Fruit fly (Drosophila melanogaster) whole organism, embryonic: ENCODE data around the gene mthl9.
A peak's percentile ranks its signal among the peaks of the same experiment; 100 is the strongest.

Experiments
- Aef1 ChIP-seq: fragments of 200-800 bp; sonication (Bioruptor generic); IDR thresholded peaks from 3 replicates; pipeline ENCODE4 v1.3.6; 2022; ENCODE audit warnings: missing biosample characterization, missing genetic modification characterization
- Atf6 ChIP-seq: fragments of 200-800 bp; sonication (Bioruptor generic); IDR thresholded peaks from 2 replicates; pipeline ENCODE4 v1.3.6; 2022; ENCODE audit warnings: missing biosample characterization, missing genetic modification characterization
- BEAF-32 ChIP-seq: fragments of 200-800 bp; sonication (Bioruptor generic); optimal IDR thresholded peaks from 3 replicates; lab custom pipeline; 2017; ENCODE audit warnings: missing biosample characterization, missing genetic modification characterization, mild to moderate bottlenecking, moderate library complexity, missing genetic modification reagents
- Bdp1 ChIP-seq: fragments of 200-800 bp; sonication (Bioruptor generic); optimal IDR thresholded peaks from 3 replicates; lab custom pipeline; 2016; ENCODE audit warnings: missing biosample characterization, missing genetic modification characterization
- Bgb ChIP-seq: fragments of 200-800 bp; sonication (Bioruptor generic); IDR thresholded peaks from 2 replicates; pipeline ENCODE4 v1.3.6; 2022; ENCODE audit warnings: missing biosample characterization, missing genetic modification characterization; ENCODE audit not compliant: partially characterized antibody
- BtbVII ChIP-seq: fragments of 200-800 bp; sonication (Bioruptor generic); optimal IDR thresholded peaks from 3 replicates; lab custom pipeline; 2017; ENCODE audit warnings: missing biosample characterization, mild to moderate bottlenecking, missing genetic modification characterization
- CG1024 ChIP-seq: fragments of 200-800 bp; sonication (Bioruptor generic); IDR thresholded peaks from 2 replicates; pipeline ENCODE4 v1.3.6; 2022; ENCODE audit warnings: missing biosample characterization, missing genetic modification characterization
- CG11398 ChIP-seq: fragments of 200-800 bp; sonication (Bioruptor generic); optimal IDR thresholded peaks from 2 replicates; lab custom pipeline; 2016; ENCODE audit warnings: missing biosample characterization, missing genetic modification characterization
- CG14860 ChIP-seq: fragments of 200-800 bp; sonication (Bioruptor generic); IDR thresholded peaks from 3 replicates; pipeline ENCODE4 v1.3.6; 2022; ENCODE audit warnings: missing biosample characterization, missing genetic modification characterization; ENCODE audit not compliant: partially characterized antibody
- CG15011 ChIP-seq: fragments of 200-800 bp; sonication (Bioruptor generic); optimal IDR thresholded peaks from 3 replicates; lab custom pipeline; 2018; ENCODE audit warnings: missing biosample characterization, mild to moderate bottlenecking, missing genetic modification characterization
- CG15269 ChIP-seq: fragments of 200-800 bp; sonication (Bioruptor generic); optimal IDR thresholded peaks from 2 replicates; lab custom pipeline; 2018; ENCODE audit warnings: missing biosample characterization, mild to moderate bottlenecking, missing genetic modification characterization, moderate library complexity
- CG15696 ChIP-seq: fragments of 200-800 bp; sonication (Bioruptor generic); optimal IDR thresholded peaks from 2 replicates; lab custom pipeline; 2019; ENCODE audit warnings: missing biosample characterization, mild to moderate bottlenecking, missing genetic modification characterization, moderate library complexity
- CG17328 ChIP-seq: fragments of 200-800 bp; sonication (Bioruptor generic); IDR thresholded peaks from 2 replicates; pipeline ENCODE4 v1.3.6; 2022; ENCODE audit warnings: missing biosample characterization, missing genetic modification characterization
- CG17912 ChIP-seq: fragments of 200-800 bp; sonication (Bioruptor generic); optimal IDR thresholded peaks from 2 replicates; lab custom pipeline; 2018; ENCODE audit warnings: missing biosample characterization, mild to moderate bottlenecking, missing genetic modification characterization
- CG18262 ChIP-seq: fragments of 200-800 bp; optimal IDR thresholded peaks from 3 replicates; lab custom pipeline; 2019; ENCODE audit warnings: missing biosample characterization, mild to moderate bottlenecking, missing genetic modification characterization, moderate library complexity
- CG18599 ChIP-seq: fragments of 200-800 bp; sonication (Bioruptor generic); optimal IDR thresholded peaks from 3 replicates; lab custom pipeline; 2017; ENCODE audit warnings: missing biosample characterization, missing genetic modification characterization, mild to moderate bottlenecking, moderate library complexity, missing genetic modification reagents
- CG2116 ChIP-seq: fragments of 200-800 bp; sonication (Bioruptor generic); optimal IDR thresholded peaks from 3 replicates; lab custom pipeline; 2018; ENCODE audit warnings: missing biosample characterization, mild to moderate bottlenecking, missing genetic modification characterization
- CG34422 ChIP-seq: fragments of 200-800 bp; sonication (Bioruptor generic); IDR thresholded peaks from 3 replicates; pipeline ENCODE4 v1.3.6; 2022; ENCODE audit warnings: missing biosample characterization, missing genetic modification characterization
- CG43689 ChIP-seq: fragments of 200-800 bp; sonication (Bioruptor generic); IDR thresholded peaks from 2 replicates; pipeline ENCODE4 v1.3.6; 2022; ENCODE audit warnings: missing biosample characterization, missing genetic modification characterization
- CG4730 ChIP-seq: fragments of 200-800 bp; sonication (Bioruptor generic); IDR thresholded peaks from 2 replicates; pipeline ENCODE4 v1.3.6; 2022; ENCODE audit warnings: missing biosample characterization, missing genetic modification characterization
- CG4854 ChIP-seq: fragments of 200-800 bp; sonication (Bioruptor generic); optimal IDR thresholded peaks from 2 replicates; lab custom pipeline; 2016; ENCODE audit warnings: missing biosample characterization, missing genetic modification characterization, inconsistent platforms
- CG6689 ChIP-seq: fragments of 200-800 bp; sonication (Bioruptor generic); IDR thresholded peaks from 2 replicates; pipeline ENCODE4 v1.3.6; 2022; ENCODE audit warnings: missing biosample characterization, missing genetic modification characterization
- CG7357 ChIP-seq: fragments of 200-800 bp; sonication (Bioruptor generic); IDR thresholded peaks from 3 replicates; pipeline ENCODE4 v1.3.6; 2022; ENCODE audit warnings: missing biosample characterization, missing genetic modification characterization
- D ChIP-seq, 2 experiments: fragments of 200-800 bp in 1 of 2; fragments of >200 bp in 1 of 2; sonication (Bioruptor generic) in 1 of 2; optimal IDR thresholded peaks; 2 replicates in 1 of 2; 3 replicates in 1 of 2; lab custom pipeline; 2017; ENCODE audit warnings: mild to moderate bottlenecking in 1 of 2, missing biosample characterization in 1 of 2, missing genetic modification characterization in 1 of 2, missing genetic modification reagents in 1 of 2
- Dip2 ChIP-seq: fragments of 200-800 bp; sonication (Bioruptor generic); IDR thresholded peaks from 2 replicates; pipeline ENCODE4 v1.3.6; 2022; ENCODE audit warnings: missing biosample characterization, missing genetic modification characterization
- HLH3B ChIP-seq: fragments of 200-800 bp; sonication (Bioruptor generic); IDR thresholded peaks from 2 replicates; pipeline ENCODE4 v1.3.6; 2022; ENCODE audit warnings: missing biosample characterization, missing genetic modification characterization
- Jarid2 ChIP-seq: fragments of 200-800 bp; sonication (Bioruptor generic); optimal IDR thresholded peaks from 3 replicates; lab custom pipeline; 2017; ENCODE audit warnings: mild to moderate bottlenecking, missing biosample characterization, missing genetic modification reagents, missing genetic modification characterization
- Mad ChIP-seq: fragments of 200-800 bp; sonication (Bioruptor generic); optimal IDR thresholded peaks from 2 replicates; lab custom pipeline; 2016; ENCODE audit warnings: missing biosample characterization, missing genetic modification characterization
- NC2β ChIP-seq: fragments of 200-800 bp; sonication (Bioruptor generic); optimal IDR thresholded peaks from 2 replicates; lab custom pipeline; 2016; ENCODE audit warnings: missing biosample characterization, missing genetic modification characterization
- Ravus ChIP-seq: fragments of 200-800 bp; sonication (Bioruptor generic); IDR thresholded peaks from 2 replicates; pipeline ENCODE4 v1.3.6; 2022; ENCODE audit warnings: missing biosample characterization, missing genetic modification characterization
- Ssrp ChIP-seq: fragments of 200-800 bp; sonication (Bioruptor generic); optimal IDR thresholded peaks from 2 replicates; lab custom pipeline; 2018; ENCODE audit warnings: missing biosample characterization, mild to moderate bottlenecking, missing genetic modification characterization, moderate library complexity
- Vsx1 ChIP-seq: fragments of 200-800 bp; sonication (Bioruptor generic); optimal IDR thresholded peaks from 2 replicates; lab custom pipeline; 2017; ENCODE audit warnings: missing biosample characterization, mild to moderate bottlenecking, missing genetic modification characterization, missing genetic modification reagents
- ash1 ChIP-seq: fragments of 200-800 bp; sonication (Bioruptor generic); optimal IDR thresholded peaks from 2 replicates; lab custom pipeline; 2018; ENCODE audit warnings: missing biosample characterization, mild to moderate bottlenecking, missing genetic modification characterization
- ato ChIP-seq: fragments of 200-800 bp; sonication (Bioruptor generic); IDR thresholded peaks from 2 replicates; pipeline ENCODE4 v1.3.6; 2022; ENCODE audit warnings: missing biosample characterization, missing genetic modification characterization; ENCODE audit not compliant: partially characterized antibody
- cas ChIP-seq: fragments of 200-800 bp; sonication (Bioruptor generic); IDR thresholded peaks from 2 replicates; pipeline ENCODE4 v1.3.6; 2022; ENCODE audit warnings: missing biosample characterization, missing genetic modification characterization
- dati ChIP-seq: fragments of 200-800 bp; sonication (Bioruptor generic); IDR thresholded peaks from 2 replicates; pipeline ENCODE4 v1.3.6; 2022; ENCODE audit warnings: missing biosample characterization, missing genetic modification characterization
- dimm ChIP-seq: fragments of 200-800 bp; sonication (Bioruptor generic); IDR thresholded peaks from 2 replicates; pipeline ENCODE4 v1.3.6; 2022; ENCODE audit warnings: missing biosample characterization, missing genetic modification characterization
- disco-r ChIP-seq: fragments of 200-800 bp; sonication (Bioruptor generic); optimal IDR thresholded peaks from 2 replicates; lab custom pipeline; 2016; ENCODE audit warnings: missing biosample characterization, missing genetic modification characterization
- dm ChIP-seq: fragments of 200-800 bp; sonication (Bioruptor generic); optimal IDR thresholded peaks from 3 replicates; lab custom pipeline; 2016; ENCODE audit warnings: missing biosample characterization, missing genetic modification characterization
- gcm ChIP-seq: fragments of 200-800 bp; sonication (Bioruptor generic); optimal IDR thresholded peaks from 2 replicates; lab custom pipeline; 2019; ENCODE audit warnings: missing biosample characterization, mild to moderate bottlenecking, missing genetic modification characterization, moderate library complexity
- hkb ChIP-seq, 2 experiments: fragments of 200-800 bp in 1 of 2; fragments of >200 bp in 1 of 2; sonication (Bioruptor generic) in 1 of 2; IDR thresholded peaks in 1 of 2; optimal IDR thresholded peaks in 1 of 2; 2 replicates each; pipeline versions ENCODE4 v1.3.6 to Lab custom; 2017 to 2022; ENCODE audit warnings: missing biosample characterization in 1 of 2, missing genetic modification characterization in 1 of 2
- hth ChIP-seq: fragments of >200 bp; optimal IDR thresholded peaks from 2 replicates; lab custom pipeline; 2017; ENCODE audit warnings: inconsistent platforms
- jing ChIP-seq: fragments of 200-800 bp; sonication (Bioruptor generic); optimal IDR thresholded peaks from 2 replicates; lab custom pipeline; 2018; ENCODE audit warnings: missing biosample characterization, mild to moderate bottlenecking, missing genetic modification characterization
- lmd ChIP-seq: fragments of 200-800 bp; sonication (Bioruptor generic); IDR thresholded peaks from 2 replicates; pipeline ENCODE4 v1.3.6; 2022; ENCODE audit warnings: missing biosample characterization, missing genetic modification characterization
- pzg ChIP-seq: fragments of 200-800 bp; sonication (Bioruptor generic); optimal IDR thresholded peaks from 3 replicates; lab custom pipeline; 2018; ENCODE audit warnings: missing biosample characterization, mild to moderate bottlenecking, missing genetic modification characterization, moderate library complexity
- ro ChIP-seq: fragments of 200-800 bp; sonication (Bioruptor generic); IDR thresholded peaks from 2 replicates; pipeline ENCODE4 v1.3.6; 2022; ENCODE audit warnings: missing biosample characterization, missing genetic modification characterization
- shn ChIP-seq: fragments of 200-800 bp; sonication (Bioruptor generic); optimal IDR thresholded peaks from 3 replicates; lab custom pipeline; 2016; ENCODE audit warnings: missing biosample characterization, missing genetic modification characterization
- toy ChIP-seq: fragments of 200-800 bp; sonication (Bioruptor generic); IDR thresholded peaks from 2 replicates; pipeline ENCODE4 v1.3.6; 2022; ENCODE audit warnings: missing biosample characterization, missing genetic modification characterization
- trem ChIP-seq: fragments of 200-800 bp; optimal IDR thresholded peaks from 3 replicates; lab custom pipeline; 2019; ENCODE audit warnings: missing biosample characterization, mild to moderate bottlenecking, missing genetic modification characterization, moderate library complexity
- zfh2 ChIP-seq: fragments of 200-800 bp; sonication (Bioruptor generic); optimal IDR thresholded peaks from 2 replicates; lab custom pipeline; 2016; ENCODE audit warnings: missing biosample characterization, missing genetic modification characterization

Gene mthl9

DNA sequence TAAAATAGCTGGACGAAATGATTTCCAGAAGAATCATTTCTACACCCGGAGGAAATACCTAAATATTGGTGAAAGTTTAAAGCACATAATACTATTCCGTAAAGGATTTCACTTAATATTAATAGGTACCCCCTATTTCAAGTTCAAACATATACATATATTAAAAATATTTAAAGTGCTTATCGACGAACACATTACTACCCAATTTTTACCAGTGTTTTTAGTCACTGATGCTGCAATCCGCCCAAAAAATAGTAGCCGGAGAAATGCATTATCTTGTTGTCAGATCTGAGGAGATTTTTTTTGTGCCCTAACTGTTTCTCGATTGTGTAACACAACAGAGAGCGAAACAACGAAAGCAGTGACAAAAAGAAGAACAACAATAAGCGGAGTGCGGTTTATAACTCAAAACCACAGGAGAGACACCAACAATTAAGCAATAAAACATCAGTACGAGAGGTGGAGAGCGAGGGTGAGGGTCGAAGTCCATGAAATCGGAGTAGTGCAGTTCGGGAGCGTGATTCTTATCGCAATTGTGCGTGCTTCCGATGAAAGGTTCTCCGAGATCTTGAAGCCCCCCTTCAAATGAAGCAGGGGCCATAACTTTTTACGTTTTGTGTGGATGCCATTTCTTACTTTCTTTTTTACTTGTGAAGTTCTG is 48.9 kb upstream of the mthl9 start (continued):
- TF ChIP-seq ash1 (GFP tag; lab: Kevin White, UChicago): no peak
- no peak for TF ChIP-seq CG15269 (tag; lab: Kevin White, UChicago)
- TF ChIP-seq CG14860 (GFP tag; lab: Robert Waterston, UW): no peak
- TF ChIP-seq trem (tag; lab: Kevin White, UChicago): peak; percentile 46
- no peak for TF ChIP-seq cas (GFP tag; lab: Robert Waterston, UW)
- TF ChIP-seq hkb (optimal IDR thresholded peaks at IDR 0.05; lab: Kevin White, UChicago): no peak
- no peak for TF ChIP-seq hkb (GFP tag; IDR thresholded peaks at IDR 0.05; lab: Robert Waterston, UW)
- peak; percentile 59 for TF ChIP-seq CG17328 (GFP tag; lab: Robert Waterston, UW)
- TF ChIP-seq toy: no peak
- no peak for TF ChIP-seq CG4854 (GFP tag; lab: Kevin White, UChicago)
- no peak for TF ChIP-seq Ravus
- no peak for TF ChIP-seq Vsx1 (GFP tag; lab: Kevin White, UChicago)
- no peak for TF ChIP-seq Bdp1 (GFP tag; lab: Kevin White, UChicago)
- no peak for TF ChIP-seq CG6689 (GFP tag; lab: Robert Waterston, UW)
- no peak for TF ChIP-seq CG34422 (GFP tag; lab: Robert Waterston, UW)
- no peak for TF ChIP-seq gcm (GFP tag; lab: Kevin White, UChicago)
- no peak for TF ChIP-seq CG2116 (GFP tag; lab: Kevin White, UChicago)
- TF ChIP-seq Aef1 (GFP tag; lab: Robert Waterston, UW): no peak
- no peak for TF ChIP-seq D (optimal IDR thresholded peaks at IDR 0.05; lab: Kevin White, UChicago)
- no peak for TF ChIP-seq D (GFP tag; optimal IDR thresholded peaks at IDR 0.05; lab: Kevin White, UChicago)
- TF ChIP-seq dati (GFP tag; lab: Robert Waterston, UW): no peak
- no peak for TF ChIP-seq ato
- TF ChIP-seq CG7357: no peak
- no peak for TF ChIP-seq hth
- TF ChIP-seq lmd (GFP tag; lab: Robert Waterston, UW): no peak
- TF ChIP-seq ro: no peak
- no peak for TF ChIP-seq CG11398
- TF ChIP-seq Bgb (GFP tag; lab: Robert Waterston, UW): no peak
- TF ChIP-seq Dip2: no peak
- no peak for TF ChIP-seq CG17912
- TF ChIP-seq CG1024: no peak
- no peak for TF ChIP-seq Atf6 (GFP tag; lab: Robert Waterston, UW)
- TF ChIP-seq Jarid2 (GFP tag; lab: Kevin White, UChicago): no peak
- TF ChIP-seq pzg (GFP tag; lab: Kevin White, UChicago): no peak
- no peak for TF ChIP-seq CG15011 (GFP tag; lab: Kevin White, UChicago)
- no peak for TF ChIP-seq shn (GFP tag; lab: Kevin White, UChicago)
- peak; percentile 70 for TF ChIP-seq CG18262 (tag; lab: Kevin White, UChicago)
- no peak for TF ChIP-seq disco-r (GFP tag; lab: Kevin White, UChicago)
- peak; percentile 25 for TF ChIP-seq Ssrp
- no peak for TF ChIP-seq NC2β (GFP tag; lab: Kevin White, UChicago)
- no peak for TF ChIP-seq CG4730 (GFP tag; lab: Robert Waterston, UW)
- no peak for TF ChIP-seq dimm (GFP tag; lab: Robert Waterston, UW)
- TF ChIP-seq dm: no peak
- TF ChIP-seq HLH3B (GFP tag; lab: Robert Waterston, UW): no peak
- TF ChIP-seq BEAF-32: no peak
- TF ChIP-seq CG43689: no peak
- peak; percentile 64 for TF ChIP-seq CG15696
- TF ChIP-seq BtbVII (GFP tag; lab: Kevin White, UChicago): no peak
- no peak for TF ChIP-seq Mad (GFP tag; lab: Kevin White, UChicago)
- no peak for TF ChIP-seq CG18599 (GFP tag; lab: Kevin White, UChicago)
- no peak for TF ChIP-seq zfh2
- TF ChIP-seq jing (GFP tag; lab: Kevin White, UChicago): no peak
